Worm (Caenorhabditis elegans) whole organism, L3 larva: Measurements from ENCODE around the gene fbxa-182.

ENCODE experiments used
- elt-1 ChIP-seq: fragments of 150-350 bp; optimal IDR thresholded peaks from 2 replicates; lab custom pipeline; 2014; ENCODE audit warnings: missing biosample characterization, missing genetic modification characterization
- elt-2 ChIP-seq: sonication (generic microtip); optimal IDR thresholded peaks from 2 replicates; lab custom pipeline; 2016; ENCODE audit warnings: missing genetic modification reagents, mild to moderate bottlenecking, missing genetic modification characterization, missing compliant biosample characterization
- fkh-10 ChIP-seq: sonication (generic microtip); optimal IDR thresholded peaks from 2 replicates; lab custom pipeline; 2017; ENCODE audit warnings: missing biosample characterization, missing genetic modification reagents, missing genetic modification characterization
- fkh-2 ChIP-seq: fragments of 150-350 bp; optimal IDR thresholded peaks from 2 replicates; lab custom pipeline; 2014; ENCODE audit warnings: missing biosample characterization, missing genetic modification reagents, missing genetic modification characterization
- lin-15B ChIP-seq: fragments of 150-350 bp; optimal IDR thresholded peaks from 2 replicates; lab custom pipeline; 2014; ENCODE audit warnings: missing biosample characterization, missing genetic modification characterization
- nhr-11 ChIP-seq: fragments of 150-350 bp; optimal IDR thresholded peaks from 2 replicates; lab custom pipeline; 2014; ENCODE audit warnings: missing biosample characterization, missing genetic modification characterization
- nhr-237 ChIP-seq: fragments of 150-350 bp; optimal IDR thresholded peaks from 2 replicates; lab custom pipeline; 2014; ENCODE audit warnings: missing biosample characterization, missing genetic modification characterization
- nhr-25 ChIP-seq: sonication (generic microtip); optimal IDR thresholded peaks from 2 replicates; lab custom pipeline; 2017; ENCODE audit warnings: missing biosample characterization, missing genetic modification characterization
- pha-4 ChIP-seq: fragments of 150-350 bp; optimal IDR thresholded peaks from 2 replicates; lab custom pipeline; 2014; ENCODE audit warnings: missing biosample characterization, missing genetic modification reagents, missing genetic modification characterization
- skn-1 ChIP-seq: fragments of 150-350 bp; optimal IDR thresholded peaks from 2 replicates; lab custom pipeline; 2014; ENCODE audit warnings: missing biosample characterization, missing genetic modification characterization
- unc-62 ChIP-seq: fragments of 150-350 bp; sonication (generic microtip); optimal IDR thresholded peaks from 4 replicates; lab custom pipeline; 2014; ENCODE audit warnings: missing biosample characterization, missing genetic modification reagents, missing genetic modification characterization

DNA sequence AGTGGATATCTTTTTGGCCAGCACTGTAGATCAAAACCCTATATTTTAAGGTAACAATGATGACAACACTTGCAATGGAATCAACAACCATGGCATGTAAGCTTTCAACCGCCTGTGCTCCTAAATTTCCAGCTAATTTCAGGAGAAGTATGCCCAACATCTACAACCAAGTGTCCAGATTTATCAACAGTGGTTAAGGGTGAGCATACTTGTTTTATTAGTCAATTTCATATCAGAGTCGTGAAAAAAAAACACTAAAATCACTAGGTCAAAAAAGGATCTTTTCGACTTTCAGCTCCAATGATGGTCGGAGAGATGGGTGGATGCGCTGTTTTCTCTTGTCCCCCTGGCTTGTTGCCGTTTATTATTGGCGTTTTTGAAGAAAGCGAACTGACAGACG is 8.6 kb downstream of the fbxa-182 start, which contains the start of gene F16G10.1:
- TF ChIP-seq fkh-2 (tag; lab: Kevin White, UChicago): no peak
- TF ChIP-seq pha-4 (tag; lab: Kevin White, UChicago): no peak
- TF ChIP-seq nhr-237 (tag; lab: Kevin White, UChicago): no peak
- TF ChIP-seq lin-15B (tag; lab: Kevin White, UChicago): no peak
- TF ChIP-seq nhr-25 (tag; lab: Kevin White, UChicago): no peak
- TF ChIP-seq elt-2 (tag; lab: Kevin White, UChicago): no peak
- TF ChIP-seq skn-1: no peak
- no peak for TF ChIP-seq unc-62
- TF ChIP-seq fkh-10: no peak
- TF ChIP-seq elt-1 (tag; lab: Kevin White, UChicago): no peak
- no peak for TF ChIP-seq nhr-11
